Worm (Caenorhabditis elegans) whole organism, mixed stage, embryonic: Measurements from ENCODE around the gene K02D3.1.

ENCODE experiments used
- M03D4.4 ChIP-seq: sonication (generic microtip); optimal IDR thresholded peaks from 2 replicates; lab custom pipeline; 2017; ENCODE audit warnings: mild to moderate bottlenecking, missing genetic modification characterization, missing compliant biosample characterization
- bed-3 ChIP-seq: fragments of 200-800 bp; sonication (Bioruptor generic); optimal IDR thresholded peaks from 3 replicates; lab custom pipeline; 2018; ENCODE audit warnings: mild to moderate bottlenecking, missing genetic modification characterization, moderate library complexity, missing compliant biosample characterization
- drap-1 ChIP-seq: fragments of 200-800 bp; sonication (Bioruptor generic); optimal IDR thresholded peaks from 3 replicates; lab custom pipeline; 2018; ENCODE audit warnings: mild to moderate bottlenecking, missing genetic modification characterization, missing compliant biosample characterization
- ham-2 ChIP-seq: fragments of 200-800 bp; sonication (Bioruptor generic); optimal IDR thresholded peaks from 2 replicates; lab custom pipeline; 2018; ENCODE audit warnings: mild to moderate bottlenecking, missing genetic modification characterization, missing compliant biosample characterization
- lin-13 ChIP-seq: fragments of 150-350 bp; optimal IDR thresholded peaks from 2 replicates; lab custom pipeline; 2014; ENCODE audit warnings: missing biosample characterization, missing genetic modification characterization
- lsy-2 ChIP-seq: fragments of 150-350 bp; optimal IDR thresholded peaks from 2 replicates; lab custom pipeline; 2014; ENCODE audit warnings: missing biosample characterization, missing genetic modification characterization
- mep-1 ChIP-seq: fragments of 150-350 bp; optimal IDR thresholded peaks from 2 replicates; lab custom pipeline; 2017; ENCODE audit warnings: missing biosample characterization, missing genetic modification reagents, missing genetic modification characterization, inconsistent platforms
- nhr-237 ChIP-seq: fragments of 150-350 bp; optimal IDR thresholded peaks from 2 replicates; lab custom pipeline; 2014; ENCODE audit warnings: missing biosample characterization, missing genetic modification characterization
- snpc-4 ChIP-seq: fragments of 150-350 bp; optimal IDR thresholded peaks from 2 replicates; lab custom pipeline; 2014; ENCODE audit warnings: missing biosample characterization, missing genetic modification characterization
- unc-62 ChIP-seq: fragments of 150-350 bp; optimal IDR thresholded peaks from 2 replicates; lab custom pipeline; 2014; ENCODE audit warnings: missing biosample characterization, missing genetic modification reagents, missing genetic modification characterization
- ztf-11 ChIP-seq: fragments of 150-350 bp; optimal IDR thresholded peaks from 2 replicates; lab custom pipeline; 2014; ENCODE audit warnings: missing biosample characterization, missing genetic modification characterization

ce11 chrX:13716313-13716712, 9.6 kb downstream of the K02D3.1 start:
- TF ChIP-seq snpc-4, result no peak
- no peak for TF ChIP-seq nhr-237 (tag; lab: Kevin White, UChicago)
- no peak for TF ChIP-seq mep-1 (tag; lab: Kevin White, UChicago)
- no peak for TF ChIP-seq ztf-11
- TF ChIP-seq drap-1 (GFP tag; lab: Kevin White, UChicago), result no peak
- no peak for TF ChIP-seq unc-62 (GFP tag; lab: Kevin White, UChicago)
- no peak for TF ChIP-seq M03D4.4 (tag; lab: Kevin White, UChicago)
- no peak for TF ChIP-seq lin-13 (tag; lab: Kevin White, UChicago)
- no peak for TF ChIP-seq lsy-2 (tag; lab: Kevin White, UChicago)
- no peak for TF ChIP-seq bed-3
- no peak for TF ChIP-seq ham-2
